Worm (Caenorhabditis elegans) whole organism, L1 larva: ENCODE results near the gene B0228.9.

Experiments
- C16A3.4 ChIP-seq: fragments of 150-350 bp; optimal IDR thresholded peaks from 2 replicates; lab custom pipeline; 2014; ENCODE audit warnings: missing biosample characterization, missing genetic modification characterization
- ama-1 ChIP-seq: fragments of 150-350 bp; optimal IDR thresholded peaks from 2 replicates; lab custom pipeline; 2014
- blmp-1 ChIP-seq: fragments of 150-350 bp; optimal IDR thresholded peaks from 2 replicates; lab custom pipeline; 2014; ENCODE audit warnings: missing biosample characterization, missing genetic modification characterization
- ceh-8 ChIP-seq: fragments of 200-800 bp; sonication (Bioruptor generic); optimal IDR thresholded peaks from 2 replicates; lab custom pipeline; 2018; ENCODE audit warnings: mild to moderate bottlenecking, missing genetic modification characterization, moderate library complexity, missing compliant biosample characterization
- ceh-82 ChIP-seq, 3 experiments: fragments of 150-350 bp in 1 of 3; sonication (generic microtip) in 2 of 3; optimal IDR thresholded peaks; 2 replicates each; lab custom pipeline; 2014 to 2017; ENCODE audit warnings: missing biosample characterization in 3 of 3, missing genetic modification characterization in 3 of 3
- ceh-90 ChIP-seq: sonication (generic microtip); optimal IDR thresholded peaks from 2 replicates; lab custom pipeline; 2016; ENCODE audit warnings: missing genetic modification characterization, missing compliant biosample characterization
- ces-1 ChIP-seq: fragments of 150-350 bp; optimal IDR thresholded peaks from 2 replicates; lab custom pipeline; 2014; ENCODE audit warnings: missing biosample characterization, missing genetic modification reagents, missing genetic modification characterization
- dpl-1 ChIP-seq, 3 experiments: fragments of 150-350 bp in 2 of 3; sonication (generic microtip) in 1 of 3; optimal IDR thresholded peaks; 2 replicates each; lab custom pipeline; 2014 to 2017; ENCODE audit warnings: missing biosample characterization in 3 of 3, missing genetic modification characterization in 3 of 3, missing genetic modification reagents in 3 of 3
- efl-1 ChIP-seq, 4 experiments: fragments of 150-350 bp; optimal IDR thresholded peaks in 3 of 4; peaks in 1 of 4; 1 replicate in 1 of 4; 2 replicates in 3 of 4; lab custom pipeline; 2014; ENCODE audit warnings: missing biosample characterization in 2 of 4, missing genetic modification characterization in 2 of 4, missing genetic modification reagents in 2 of 4
- efl-3 ChIP-seq: fragments of 200-800 bp; sonication (Bioruptor generic); optimal IDR thresholded peaks from 2 replicates; lab custom pipeline; 2018; ENCODE audit warnings: mild to moderate bottlenecking, missing genetic modification characterization, missing compliant biosample characterization
- egl-13 ChIP-seq: sonication (generic microtip); optimal IDR thresholded peaks from 2 replicates; lab custom pipeline; 2016; ENCODE audit warnings: missing genotype, missing genetic modification reagents, missing genetic modification characterization, missing compliant biosample characterization
- fkh-8 ChIP-seq: sonication (generic microtip); optimal IDR thresholded peaks from 2 replicates; lab custom pipeline; 2016; ENCODE audit warnings: mild to moderate bottlenecking, missing genetic modification characterization, missing compliant biosample characterization
- fos-1 ChIP-seq: fragments of 150-350 bp; optimal IDR thresholded peaks from 2 replicates; lab custom pipeline; 2014; ENCODE audit warnings: missing biosample characterization, missing genetic modification characterization
- hpl-2 ChIP-seq: fragments of 150-350 bp; optimal IDR thresholded peaks from 2 replicates; lab custom pipeline; 2014; ENCODE audit warnings: missing biosample characterization, missing genetic modification reagents, missing genetic modification characterization
- irx-1 ChIP-seq: sonication (generic microtip); optimal IDR thresholded peaks from 2 replicates; lab custom pipeline; 2016; ENCODE audit warnings: missing genetic modification characterization, missing compliant biosample characterization
- jun-1 ChIP-seq: fragments of 150-350 bp; optimal IDR thresholded peaks from 2 replicates; lab custom pipeline; 2014; ENCODE audit warnings: missing biosample characterization, missing genetic modification reagents, missing genetic modification characterization
- lin-14 ChIP-seq: fragments of 200-800 bp; sonication (Bioruptor generic); optimal IDR thresholded peaks from 2 replicates; lab custom pipeline; 2018; ENCODE audit warnings: mild to moderate bottlenecking, missing genetic modification characterization, moderate library complexity, missing compliant biosample characterization
- lin-15B ChIP-seq: fragments of 150-350 bp; sonication (generic microtip); optimal IDR thresholded peaks from 3 replicates; lab custom pipeline; 2014; ENCODE audit warnings: missing biosample characterization, missing genetic modification characterization
- lin-35 ChIP-seq, 2 experiments: fragments of 150-350 bp; optimal IDR thresholded peaks; 2 replicates each; lab custom pipeline; 2014; ENCODE audit warnings: missing biosample characterization in 2 of 2, missing genetic modification characterization in 2 of 2, missing genetic modification reagents in 2 of 2
- lin-39 ChIP-seq: fragments of 150-350 bp; optimal IDR thresholded peaks from 2 replicates; lab custom pipeline; 2014; ENCODE audit warnings: missing biosample characterization, missing genetic modification reagents, missing genetic modification characterization
- lsy-2 ChIP-seq, 2 experiments: fragments of 150-350 bp; optimal IDR thresholded peaks; 2 replicates each; lab custom pipeline; 2014; ENCODE audit warnings: missing biosample characterization in 2 of 2, missing genetic modification characterization in 2 of 2
- mdl-1 ChIP-seq, 2 experiments: fragments of 150-350 bp; optimal IDR thresholded peaks; 2 replicates each; lab custom pipeline; 2014 to 2017; ENCODE audit warnings: missing biosample characterization in 2 of 2, missing genetic modification characterization in 2 of 2, inconsistent platforms in 1 of 2
- mep-1 ChIP-seq: fragments of 150-350 bp; optimal IDR thresholded peaks from 2 replicates; lab custom pipeline; 2014; ENCODE audit warnings: missing biosample characterization, missing genetic modification characterization
- nhr-19 ChIP-seq: fragments of 200-800 bp; sonication (Bioruptor generic); conservative IDR thresholded peaks from 2 replicates; pipeline ENCODE4 v1.3.6; 2022; ENCODE audit warnings: missing genetic modification characterization, missing compliant biosample characterization
- nhr-237 ChIP-seq: fragments of 150-350 bp; optimal IDR thresholded peaks from 2 replicates; lab custom pipeline; 2014; ENCODE audit warnings: missing biosample characterization, missing genetic modification characterization
- nhr-71 ChIP-seq: sonication (generic microtip); optimal IDR thresholded peaks from 2 replicates; lab custom pipeline; 2016; ENCODE audit warnings: mild to moderate bottlenecking, missing genetic modification characterization, moderate library complexity, missing compliant biosample characterization
- nhr-85 ChIP-seq: sonication (generic microtip); peaks from one replicate; lab custom pipeline; 2016; ENCODE audit warnings: missing genetic modification characterization, inconsistent platforms, missing compliant biosample characterization
- nhr-90 ChIP-seq: sonication (generic microtip); optimal IDR thresholded peaks from 2 replicates; lab custom pipeline; 2016; ENCODE audit warnings: mild to moderate bottlenecking, missing genetic modification characterization, missing compliant biosample characterization; ENCODE audit not compliant: poor library complexity
- pag-3 ChIP-seq: sonication (generic microtip); optimal IDR thresholded peaks from 2 replicates; lab custom pipeline; 2017; ENCODE audit warnings: missing genetic modification characterization, mild to moderate bottlenecking, missing compliant biosample characterization, antibody characterized with exemption, borderline replicate concordance; ENCODE audit not compliant: insufficient read depth
- rnt-1 ChIP-seq: sonication (generic microtip); optimal IDR thresholded peaks from 2 replicates; lab custom pipeline; 2016; ENCODE audit warnings: mild to moderate bottlenecking, missing genetic modification characterization, moderate library complexity, missing compliant biosample characterization
- skn-1 ChIP-seq: fragments of 150-350 bp; optimal IDR thresholded peaks from 2 replicates; lab custom pipeline; 2014; ENCODE audit warnings: missing biosample characterization, missing genetic modification characterization
- snu-23 ChIP-seq: sonication (generic microtip); optimal IDR thresholded peaks from 2 replicates; lab custom pipeline; 2016; ENCODE audit warnings: missing genetic modification characterization, missing compliant biosample characterization
- swsn-7 ChIP-seq: sonication (generic microtip); optimal IDR thresholded peaks from 2 replicates; lab custom pipeline; 2016; ENCODE audit warnings: missing genetic modification characterization, missing compliant biosample characterization
- unc-130 ChIP-seq: fragments of 150-350 bp; optimal IDR thresholded peaks from 2 replicates; lab custom pipeline; 2017; ENCODE audit warnings: missing biosample characterization, missing genetic modification characterization, inconsistent platforms
- unc-86 ChIP-seq: sonication (generic microtip); optimal IDR thresholded peaks from 2 replicates; lab custom pipeline; 2016; ENCODE audit warnings: missing genetic modification characterization, missing compliant biosample characterization
- unc-98 ChIP-seq: fragments of 200-800 bp; sonication (Bioruptor generic); IDR thresholded peaks from 2 replicates; pipeline ENCODE4 v1.3.6; 2022; ENCODE audit warnings: missing genetic modification characterization, missing compliant biosample characterization
- vab-15 ChIP-seq: sonication (generic microtip); optimal IDR thresholded peaks from 2 replicates; lab custom pipeline; 2017; ENCODE audit warnings: missing genotype, mild to moderate bottlenecking, missing genetic modification characterization, missing compliant biosample characterization
- zag-1 ChIP-seq: fragments of 150-350 bp; optimal IDR thresholded peaks from 2 replicates; lab custom pipeline; 2014; ENCODE audit warnings: missing biosample characterization, missing genetic modification characterization

The B0228.9 gene

ce11 chrII:7789605-7790004 lies 26.1 kb upstream of the B0228.9 start (continued):
- TF ChIP-seq hpl-2, result no peak
- no peak for TF ChIP-seq lin-39
- TF ChIP-seq ces-1 (GFP tag; lab: Kevin White, UChicago), result no peak
- TF ChIP-seq rnt-1, result no peak
- no peak for TF ChIP-seq irx-1
- TF ChIP-seq ceh-82 (tag; optimal IDR thresholded peaks at IDR 0.05; lab: Kevin White, UChicago), result no peak
- TF ChIP-seq mep-1, result no peak
- TF ChIP-seq vab-15 (tag; lab: Kevin White, UChicago), result no peak
- no peak for TF ChIP-seq nhr-90 (tag; lab: Kevin White, UChicago)
- no peak for TF ChIP-seq nhr-19 (GFP tag; lab: Robert Waterston, UW)
- peak; percentile 75 for TF ChIP-seq nhr-85

- TF ChIP-seq ama-1 (lab: Kevin White, UChicago), result no peak
- peak; percentile 18 to 59 for TF ChIP-seq efl-1 (optimal IDR thresholded peaks at IDR 0.05; lab: Kevin White, UChicago)
- peak in 1 of 2 experiments; percentile 23 for TF ChIP-seq efl-1 (GFP tag; optimal IDR thresholded peaks at IDR 0.05 in 1 of 2; lab: Kevin White, UChicago)
- TF ChIP-seq fkh-8, result no peak
- peak in 1 of 3 experiments; percentile 33 for TF ChIP-seq dpl-1 (GFP tag; optimal IDR thresholded peaks at IDR 0.05; lab: Kevin White, UChicago)
Measured at ce11 chrII:7783467-7783959, 20.0 kb upstream of the B0228.9 start, which contains the start of gene skr-17. Gene skr-17 (plus strand): TSS chrII:7783517.

- no peak for TF ChIP-seq fos-1 (tag; lab: Kevin White, UChicago)
- peak; percentile 71 to 88 (median 77) for TF ChIP-seq dpl-1 (GFP tag; optimal IDR thresholded peaks at IDR 0.05; lab: Kevin White, UChicago)
- peak; percentile 13 for TF ChIP-seq lin-14 (GFP tag; lab: Kevin White, UChicago)
- TF ChIP-seq nhr-19 (GFP tag; lab: Robert Waterston, UW), result no peak
- TF ChIP-seq ceh-8 (GFP tag; lab: Kevin White, UChicago), result no peak
- no peak for TF ChIP-seq nhr-237 (tag; lab: Kevin White, UChicago)
- TF ChIP-seq zag-1 (tag; lab: Kevin White, UChicago), result no peak
- no peak for TF ChIP-seq unc-98 (GFP tag; lab: Robert Waterston, UW)
- TF ChIP-seq jun-1 (tag; lab: Kevin White, UChicago), result no peak
- TF ChIP-seq unc-86 (tag; lab: Kevin White, UChicago), result no peak
- peak in 1 of 2 experiments; percentile 7 for TF ChIP-seq mdl-1 (tag; optimal IDR thresholded peaks at IDR 0.05; lab: Kevin White, UChicago)
- TF ChIP-seq nhr-71 (tag; lab: Kevin White, UChicago), result no peak
- TF ChIP-seq ceh-90 (tag; lab: Kevin White, UChicago), result no peak
- TF ChIP-seq nhr-85, result peak; percentile 5
- TF ChIP-seq efl-1 (optimal IDR thresholded peaks at IDR 0.05; lab: Kevin White, UChicago), result peak; percentile 75 to 79
- TF ChIP-seq efl-1 (GFP tag; optimal IDR thresholded peaks at IDR 0.05 in 1 of 2; lab: Kevin White, UChicago), result peak; percentile 84 to 97
- TF ChIP-seq lsy-2 (tag; optimal IDR thresholded peaks at IDR 0.05; lab: Kevin White, UChicago), result peak in 1 of 2 experiments; percentile 65
- TF ChIP-seq blmp-1 (tag; lab: Kevin White, UChicago), result peak; percentile 53
- peak; percentile 30 for TF ChIP-seq mep-1
- peak; percentile 27 for TF ChIP-seq skn-1
- no peak for TF ChIP-seq efl-3
- TF ChIP-seq swsn-7 (tag; lab: Kevin White, UChicago), result no peak
- TF ChIP-seq snu-23 (GFP tag; lab: Kevin White, UChicago), result peak; percentile 24
- peak; percentile 22 for TF ChIP-seq rnt-1
- peak; percentile 67 to 91 for TF ChIP-seq lin-35 (GFP tag; optimal IDR thresholded peaks at IDR 0.05; lab: Kevin White, UChicago)
- TF ChIP-seq unc-130 (tag; lab: Kevin White, UChicago), result no peak
- peak; percentile 2 for TF ChIP-seq C16A3.4 (tag; lab: Kevin White, UChicago)
- TF ChIP-seq pag-3, result no peak
- no peak for TF ChIP-seq egl-13
- peak in 1 of 3 experiments; percentile 7 for TF ChIP-seq ceh-82 (tag; optimal IDR thresholded peaks at IDR 0.05; lab: Kevin White, UChicago)
- peak; percentile 1 for TF ChIP-seq lin-15B (tag; lab: Kevin White, UChicago)
Measured at ce11 chrII:7781102-7781616, 17.7 kb upstream of the B0228.9 start, which contains the start of the genes snpc-1.1 and spdl-1. Gene snpc-1.1 (minus strand): TSS chrII:7781301. Gene spdl-1 (plus strand): TSS chrII:7781566.
